Worm (Caenorhabditis elegans) whole organism, L4/young adult: Measurements from ENCODE around the gene T24B8.4.

Experiments
- W03F9.2 ChIP-seq: fragments of 150-350 bp; optimal IDR thresholded peaks from 2 replicates; lab custom pipeline; 2014; ENCODE audit warnings: missing biosample characterization, missing genetic modification characterization
- dao-5 ChIP-seq: sonication (generic microtip); optimal IDR thresholded peaks from 2 replicates; lab custom pipeline; 2016; ENCODE audit warnings: missing genotype, missing genetic modification characterization, moderate library complexity, missing compliant biosample characterization
- him-1 ChIP-seq: sonication (generic microtip); optimal IDR thresholded peaks from 2 replicates; lab custom pipeline; 2016; ENCODE audit warnings: missing genotype, missing genetic modification reagents, missing genetic modification characterization, missing compliant biosample characterization

T24B8.4 gene

DNA sequence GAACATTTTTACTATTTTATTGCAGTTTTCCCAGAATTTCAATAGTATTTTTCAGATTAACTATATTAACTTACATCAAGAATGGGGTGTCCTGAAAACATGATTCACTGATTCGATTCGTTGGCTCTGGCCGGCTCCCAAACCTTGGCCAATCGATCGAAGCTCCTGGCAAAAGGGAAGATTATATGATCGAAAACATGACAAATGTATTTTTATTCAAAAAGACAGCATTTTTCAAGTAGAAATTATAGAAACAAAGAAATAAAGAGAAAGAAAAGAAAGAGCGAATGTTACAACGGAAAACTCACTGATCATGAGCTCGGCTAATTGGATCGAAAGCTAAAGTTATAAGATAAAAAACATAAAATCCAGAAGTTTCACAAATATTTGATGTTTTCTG is at the start of gene T24B8.4:
Gene T24B8.4, minus strand, starts transcription at position 101 of the 400 bp plus-strand sequence.
- TF ChIP-seq him-1 (tag; lab: Kevin White, UChicago) (no peak), W03F9.2 (tag; lab: Kevin White, UChicago) (no peak), dao-5 (tag; lab: Kevin White, UChicago) (no peak)

DNA sequence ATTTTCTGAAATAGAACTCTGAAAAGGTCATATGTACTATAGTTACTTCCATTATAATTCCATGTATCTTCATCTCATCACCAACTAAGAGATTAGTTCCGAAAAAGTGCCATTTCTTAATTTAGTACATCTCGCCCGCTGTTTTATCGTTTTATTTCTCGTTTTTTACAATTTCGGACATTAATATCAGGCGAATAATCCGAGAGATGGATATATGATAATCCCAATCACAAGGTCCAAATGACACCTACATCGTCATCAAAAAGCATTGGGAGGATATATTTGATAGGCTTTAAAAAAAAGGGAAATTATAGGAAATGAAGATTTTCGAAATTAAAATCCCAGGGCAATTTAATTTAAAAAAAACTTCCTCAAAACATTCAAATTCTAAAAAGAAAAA is 49.7 kb upstream of the T24B8.4 start:
- no peak for TF ChIP-seq him-1 (tag; lab: Kevin White, UChicago)
- TF ChIP-seq W03F9.2 (tag; lab: Kevin White, UChicago) = no peak
- no peak for TF ChIP-seq dao-5 (tag; lab: Kevin White, UChicago)

- no peak for TF ChIP-seq him-1 (tag; lab: Kevin White, UChicago)
- TF ChIP-seq W03F9.2 (tag; lab: Kevin White, UChicago) = no peak
- no peak for TF ChIP-seq dao-5 (tag; lab: Kevin White, UChicago)
These were observed 47.2 kb upstream of the T24B8.4 start for ce11 chrII:9117789-9118242.

DNA sequence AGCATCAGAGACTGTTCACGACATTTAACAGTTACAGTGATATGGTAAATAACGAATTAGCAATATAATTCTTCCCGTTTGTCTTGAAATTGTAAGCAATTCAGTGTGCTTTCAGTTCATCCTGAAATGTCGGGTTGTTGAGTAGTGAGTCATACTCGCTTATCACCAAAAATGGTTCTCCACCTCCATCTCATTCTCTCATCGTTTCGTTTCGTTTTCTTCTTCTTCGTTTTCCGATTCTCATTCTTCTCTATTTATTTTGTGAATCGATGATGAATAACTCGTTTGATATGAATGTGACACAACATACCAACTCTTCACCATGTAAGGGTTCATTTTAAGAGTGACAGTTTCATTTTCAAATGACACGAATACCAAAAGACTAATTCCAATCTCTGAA is 45.8 kb upstream of the T24B8.4 start:
- TF ChIP-seq him-1 (tag; lab: Kevin White, UChicago) (no peak), W03F9.2 (tag; lab: Kevin White, UChicago) (no peak), dao-5 (tag; lab: Kevin White, UChicago) (no peak)

DNA sequence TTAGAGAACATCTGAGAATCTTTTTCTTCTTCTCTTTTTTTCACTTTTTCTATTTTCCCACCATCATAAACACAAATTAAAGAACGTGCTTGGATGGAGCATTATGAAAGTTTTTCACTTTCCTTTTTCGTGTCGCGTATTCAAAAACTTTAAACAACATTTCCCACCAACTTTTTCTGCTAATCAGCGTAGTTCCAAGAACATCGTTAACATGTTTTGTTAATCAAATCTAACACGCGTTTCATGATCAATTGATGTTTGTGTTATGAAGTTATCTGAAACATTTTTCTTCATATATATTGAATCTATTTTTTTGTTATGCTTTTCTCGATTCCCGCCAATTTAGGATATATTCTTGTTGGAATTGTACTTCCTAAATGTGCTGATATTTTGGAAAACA is 45.0 kb upstream of the T24B8.4 start:
- TF ChIP-seq dao-5 (tag; lab: Kevin White, UChicago) (no peak), W03F9.2 (tag; lab: Kevin White, UChicago) (no peak), him-1 (tag; lab: Kevin White, UChicago) (no peak)

DNA sequence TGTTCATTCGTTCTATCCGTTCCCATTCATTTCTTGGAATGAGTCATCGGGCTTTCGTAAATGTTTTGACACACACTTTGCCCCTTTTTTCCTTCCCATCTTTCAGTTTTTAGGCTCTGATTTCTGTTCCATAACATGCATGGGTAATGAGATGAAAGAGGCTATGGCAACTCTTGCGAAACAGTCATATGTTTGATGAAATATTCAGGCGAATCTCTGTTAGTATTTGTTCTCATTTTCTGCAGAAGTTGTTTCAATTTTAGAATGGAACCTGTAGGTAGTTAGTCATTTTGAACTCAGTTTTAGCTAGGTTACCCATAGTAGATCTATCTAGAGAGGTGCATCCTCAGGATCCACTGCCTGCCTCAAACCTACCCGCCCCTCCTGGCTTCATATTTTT is 44.3 kb upstream of the T24B8.4 start:
- TF ChIP-seq him-1 (tag; lab: Kevin White, UChicago) = no peak
- no peak for TF ChIP-seq W03F9.2 (tag; lab: Kevin White, UChicago)
- TF ChIP-seq dao-5 (tag; lab: Kevin White, UChicago) = no peak

DNA sequence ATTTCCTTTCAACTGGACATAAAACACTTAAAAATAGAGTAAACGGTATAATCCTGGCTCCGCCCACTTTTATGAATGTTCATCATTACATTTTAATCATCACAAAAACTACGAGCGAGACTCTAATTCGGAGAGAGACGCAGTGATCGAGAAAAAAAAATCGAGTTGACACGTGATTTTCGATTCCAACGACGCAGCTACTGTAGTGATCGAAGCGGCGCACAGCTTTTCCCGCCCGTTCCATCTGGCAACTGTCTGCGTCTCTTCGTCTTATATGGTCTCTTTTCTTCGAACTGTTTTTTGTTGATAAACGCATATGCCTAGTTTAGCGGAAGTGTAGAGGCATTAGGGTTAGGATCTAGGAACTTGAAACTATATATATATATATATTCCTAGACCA is 43.1 kb upstream of the T24B8.4 start:
- TF ChIP-seq dao-5 (tag; lab: Kevin White, UChicago) = no peak
- TF ChIP-seq him-1 (tag; lab: Kevin White, UChicago) = no peak
- TF ChIP-seq W03F9.2 (tag; lab: Kevin White, UChicago) = no peak

- no peak for TF ChIP-seq dao-5 (tag; lab: Kevin White, UChicago)
- TF ChIP-seq him-1 (tag; lab: Kevin White, UChicago) = peak; percentile 4
- peak; percentile 62 for TF ChIP-seq W03F9.2 (tag; lab: Kevin White, UChicago)
These were observed 42.2 kb upstream of the T24B8.4 start, which contains the start of gene jun-1 for ce11 chrII:9112851-9113250. jun-1 (plus strand) TSS chrII:9113157.

DNA sequence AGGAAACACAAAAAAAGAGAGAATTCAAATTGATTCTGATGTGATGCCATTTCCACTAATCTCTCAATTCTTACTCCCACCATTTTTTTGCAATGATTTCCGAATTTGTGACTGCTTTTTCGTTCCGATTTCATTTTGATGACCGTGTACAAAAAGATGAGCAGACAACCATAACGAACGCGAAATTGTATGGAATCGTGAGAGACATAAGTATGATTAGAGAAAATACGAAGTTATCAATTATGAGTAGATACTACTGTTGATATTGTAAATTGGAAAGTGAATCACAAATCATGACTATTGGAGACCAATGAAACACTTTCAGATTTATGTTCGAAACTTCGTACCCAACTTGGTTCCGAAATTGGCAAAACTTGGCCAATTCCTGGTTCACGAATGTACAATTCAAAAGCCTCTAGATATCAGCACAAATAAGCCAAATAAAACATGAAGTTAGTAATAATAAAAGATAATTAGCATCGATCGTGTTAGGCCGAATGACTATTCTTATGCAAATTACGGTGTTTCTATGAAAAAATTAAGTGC is 40.9 kb upstream of the T24B8.4 start:
- TF ChIP-seq dao-5 (tag; lab: Kevin White, UChicago) = no peak
- TF ChIP-seq W03F9.2 (tag; lab: Kevin White, UChicago) = no peak
- TF ChIP-seq him-1 (tag; lab: Kevin White, UChicago) = no peak

- TF ChIP-seq him-1 (tag; lab: Kevin White, UChicago) (no peak), W03F9.2 (tag; lab: Kevin White, UChicago) (no peak), dao-5 (tag; lab: Kevin White, UChicago) (no peak)
These were observed 38.4 kb upstream of the T24B8.4 start, which contains the start of gene T24H10.4 for ce11 chrII:9108905-9109551. T24H10.4 (plus strand) TSS chrII:9109534.

DNA sequence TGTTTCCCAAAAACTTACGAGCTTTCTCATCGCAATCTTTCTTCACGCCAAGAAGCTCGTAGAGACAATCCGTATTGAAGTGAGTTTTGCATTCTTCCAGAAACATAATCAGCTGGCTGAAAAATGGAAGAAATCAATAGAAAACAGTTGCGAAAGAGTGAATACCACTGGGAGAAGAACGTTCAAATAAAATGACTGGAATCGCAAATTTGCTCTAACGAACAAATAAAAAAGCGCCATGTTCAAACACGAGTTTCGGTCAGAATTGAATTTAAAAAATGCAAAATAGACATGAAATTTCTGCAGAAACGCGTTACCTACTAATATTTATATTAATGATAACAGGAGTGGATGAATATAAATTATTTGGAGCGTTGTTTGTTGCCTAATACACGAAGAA is 37.8 kb upstream of the T24B8.4 start, which contains the start of gene dnj-23:
Gene dnj-23, minus strand, starts transcription at position 158 of the 400 bp plus-strand sequence.
- no peak for TF ChIP-seq dao-5 (tag; lab: Kevin White, UChicago)
- TF ChIP-seq him-1 (tag; lab: Kevin White, UChicago) = no peak
- TF ChIP-seq W03F9.2 (tag; lab: Kevin White, UChicago) = no peak

DNA sequence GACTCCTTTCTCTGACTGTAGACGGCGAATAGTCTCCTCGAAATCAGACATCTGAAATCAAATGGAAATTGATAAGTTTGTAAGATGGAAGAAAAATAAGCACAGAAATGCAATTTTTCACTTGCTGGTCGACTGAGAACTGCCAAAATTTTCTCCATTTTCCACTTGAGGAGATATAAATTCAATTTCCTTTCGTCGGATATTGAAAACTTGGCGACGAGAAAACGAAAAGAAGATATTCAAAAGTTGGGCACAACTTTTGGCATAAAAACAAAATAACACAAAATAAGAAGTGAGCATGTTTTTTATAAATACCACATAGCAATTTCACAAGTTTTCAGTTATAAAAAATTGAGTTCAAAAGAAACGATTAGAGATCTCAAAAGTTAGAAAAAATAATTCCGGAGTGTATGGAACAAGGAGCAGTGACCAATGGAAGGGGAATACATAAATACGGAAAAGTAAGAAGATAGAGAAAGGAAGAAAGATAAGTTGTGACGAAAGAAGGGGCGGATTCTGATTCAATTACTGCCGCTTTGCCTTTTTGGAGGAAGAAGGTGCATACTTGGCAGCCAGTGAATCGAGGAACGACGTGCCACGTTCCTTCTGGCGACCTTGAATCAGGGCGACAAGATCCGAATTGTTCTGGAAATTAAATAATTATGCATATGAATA is 36.6 kb upstream of the T24B8.4 start, which contains the start of gene dyrb-1:
Gene dyrb-1, minus strand, starts transcription at position 51 of the 675 bp plus-strand sequence.
- TF ChIP-seq dao-5 (tag; lab: Kevin White, UChicago) (no peak), him-1 (tag; lab: Kevin White, UChicago) (no peak), W03F9.2 (tag; lab: Kevin White, UChicago) (no peak)

DNA sequence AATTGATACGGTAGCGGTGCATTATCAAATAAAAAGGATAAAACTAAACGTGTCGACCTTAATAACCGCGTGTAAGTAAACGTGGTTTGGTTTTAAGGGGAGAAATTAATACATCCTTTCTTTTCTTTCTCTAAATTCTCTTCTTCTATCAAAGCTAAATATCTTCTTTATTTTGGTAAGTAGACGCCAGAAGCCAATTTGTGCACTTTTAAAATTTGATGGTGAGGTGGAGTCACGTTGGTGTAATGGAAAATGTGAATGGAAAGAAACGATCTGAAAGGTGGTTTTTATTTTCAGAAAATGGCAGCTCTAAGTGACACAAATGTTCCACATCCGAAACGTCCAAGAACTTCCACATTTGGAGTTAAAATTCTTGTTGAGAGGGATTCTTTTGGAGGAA is 30.2 kb upstream of the T24B8.4 start, which contains the start of gene T24H10.5:
Gene T24H10.5, plus strand, starts transcription at position 301 of the 400 bp plus-strand sequence.
- TF ChIP-seq him-1 (tag; lab: Kevin White, UChicago) (no peak), dao-5 (tag; lab: Kevin White, UChicago) (no peak), W03F9.2 (tag; lab: Kevin White, UChicago) (no peak)
